Fruit fly (Drosophila melanogaster) whole organism, embryonic: ENCODE results near the gene dsx-c73A.

Source experiments
- B-H2 ChIP-seq: fragments of 200-800 bp; sonication (Bioruptor generic); optimal IDR thresholded peaks from 2 replicates; lab custom pipeline; 2018; ENCODE audit warnings: missing biosample characterization, mild to moderate bottlenecking, missing genetic modification characterization
- CG12155 ChIP-seq: fragments of 200-800 bp; sonication (Bioruptor generic); optimal IDR thresholded peaks from 3 replicates; lab custom pipeline; 2016; ENCODE audit warnings: missing biosample characterization, missing genetic modification characterization
- CG14014 ChIP-seq: fragments of 200-800 bp; sonication (Bioruptor generic); IDR thresholded peaks from 2 replicates; pipeline ENCODE4 v1.3.6; 2022; ENCODE audit warnings: missing biosample characterization, missing genetic modification characterization
- CG14050 ChIP-seq: fragments of 200-800 bp; sonication (Bioruptor generic); IDR thresholded peaks from 3 replicates; pipeline ENCODE4 v1.3.6; 2022; ENCODE audit warnings: missing biosample characterization, missing genetic modification characterization
- CG16779 ChIP-seq: fragments of 200-800 bp; sonication (Bioruptor generic); IDR thresholded peaks from 2 replicates; pipeline ENCODE4 v1.3.6; 2022; ENCODE audit warnings: missing biosample characterization, missing genetic modification characterization
- CG17359 ChIP-seq: fragments of 200-800 bp; sonication (Bioruptor generic); optimal IDR thresholded peaks from 3 replicates; lab custom pipeline; 2018; ENCODE audit warnings: missing biosample characterization, mild to moderate bottlenecking, missing genetic modification characterization, moderate library complexity
- CG18619 ChIP-seq: fragments of 200-800 bp; sonication (Bioruptor generic); optimal IDR thresholded peaks from 3 replicates; lab custom pipeline; 2017; ENCODE audit warnings: missing biosample characterization, mild to moderate bottlenecking, missing genetic modification characterization
- CG2199 ChIP-seq: fragments of 200-800 bp; sonication (Bioruptor generic); IDR thresholded peaks from 3 replicates; pipeline ENCODE4 v1.3.6; 2022; ENCODE audit warnings: missing biosample characterization, missing genetic modification characterization
- CG2202 ChIP-seq: fragments of 200-800 bp; sonication (Bioruptor generic); optimal IDR thresholded peaks from 2 replicates; lab custom pipeline; 2018; ENCODE audit warnings: missing biosample characterization, mild to moderate bottlenecking, missing genetic modification characterization
- CG30020 ChIP-seq: fragments of 200-800 bp; optimal IDR thresholded peaks from 2 replicates; lab custom pipeline; 2019; ENCODE audit warnings: missing biosample characterization, mild to moderate bottlenecking, missing genetic modification characterization, moderate library complexity
- CG30431 ChIP-seq: fragments of 200-800 bp; sonication (Bioruptor generic); optimal IDR thresholded peaks from 2 replicates; lab custom pipeline; 2017; ENCODE audit warnings: missing biosample characterization, missing genetic modification characterization
- CG3065 ChIP-seq: fragments of 200-800 bp; sonication (Bioruptor generic); optimal IDR thresholded peaks from 2 replicates; lab custom pipeline; 2016; ENCODE audit warnings: missing biosample characterization, missing genetic modification characterization
- CG34224 ChIP-seq: fragments of 200-800 bp; sonication (Bioruptor generic); IDR thresholded peaks from 3 replicates; pipeline ENCODE4 v1.3.6; 2022; ENCODE audit warnings: missing biosample characterization, missing genetic modification characterization; ENCODE audit not compliant: partially characterized antibody
- CG34376 ChIP-seq: fragments of 200-800 bp; sonication (Bioruptor generic); optimal IDR thresholded peaks from 2 replicates; lab custom pipeline; 2018; ENCODE audit warnings: missing biosample characterization, mild to moderate bottlenecking, missing genetic modification characterization
- CG4360 ChIP-seq: fragments of 200-800 bp; sonication (Bioruptor generic); IDR thresholded peaks from 2 replicates; pipeline ENCODE4 v1.3.6; 2022; ENCODE audit warnings: missing biosample characterization, missing genetic modification characterization
- CG4854 ChIP-seq: fragments of 200-800 bp; sonication (Bioruptor generic); optimal IDR thresholded peaks from 2 replicates; lab custom pipeline; 2016; ENCODE audit warnings: missing biosample characterization, missing genetic modification characterization, inconsistent platforms
- CG5953 ChIP-seq: fragments of 200-800 bp; sonication (Bioruptor generic); IDR thresholded peaks from 2 replicates; pipeline ENCODE4 v1.3.6; 2022; ENCODE audit warnings: missing biosample characterization, missing genetic modification characterization
- CG6854 ChIP-seq: fragments of 200-800 bp; sonication (Bioruptor generic); optimal IDR thresholded peaks from 3 replicates; lab custom pipeline; 2017; ENCODE audit warnings: missing biosample characterization, mild to moderate bottlenecking, missing genetic modification characterization
- CG7928 ChIP-seq: fragments of 200-800 bp; sonication (Bioruptor generic); optimal IDR thresholded peaks from 2 replicates; lab custom pipeline; 2017; ENCODE audit warnings: missing biosample characterization, mild to moderate bottlenecking, missing genetic modification characterization
- CG8089 ChIP-seq: fragments of 200-800 bp; sonication (Bioruptor generic); optimal IDR thresholded peaks from 3 replicates; lab custom pipeline; 2016; ENCODE audit warnings: missing biosample characterization, missing genetic modification characterization
- CG9215 ChIP-seq: fragments of 200-800 bp; sonication (Bioruptor generic); IDR thresholded peaks from 2 replicates; pipeline ENCODE4 v1.3.6; 2022; ENCODE audit warnings: missing biosample characterization, missing genetic modification characterization
- Chrac-16 ChIP-seq: fragments of 200-800 bp; sonication (Bioruptor generic); optimal IDR thresholded peaks from 3 replicates; lab custom pipeline; 2016; ENCODE audit warnings: missing biosample characterization, missing genetic modification characterization
- Dad ChIP-seq: fragments of 200-800 bp; sonication (Bioruptor generic); optimal IDR thresholded peaks from 3 replicates; lab custom pipeline; 2016; ENCODE audit warnings: missing biosample characterization, missing genetic modification characterization
- Elba2 ChIP-seq: fragments of 200-800 bp; sonication (Bioruptor generic); optimal IDR thresholded peaks from 3 replicates; lab custom pipeline; 2016; ENCODE audit warnings: missing biosample characterization, missing genetic modification characterization
- Hsf ChIP-seq: fragments of 200-800 bp; sonication (Bioruptor generic); optimal IDR thresholded peaks from 3 replicates; lab custom pipeline; 2016; ENCODE audit warnings: missing biosample characterization, missing genetic modification characterization
- NC2α ChIP-seq: fragments of 200-800 bp; sonication (Bioruptor generic); optimal IDR thresholded peaks from 2 replicates; lab custom pipeline; 2016; ENCODE audit warnings: missing biosample characterization, missing genetic modification characterization
- NfI ChIP-seq: fragments of 200-800 bp; sonication (Bioruptor generic); optimal IDR thresholded peaks from 3 replicates; lab custom pipeline; 2018; ENCODE audit warnings: missing biosample characterization, mild to moderate bottlenecking, missing genetic modification characterization, moderate library complexity
- Scr ChIP-seq: fragments of 200-800 bp; sonication (Bioruptor generic); IDR thresholded peaks from 2 replicates; pipeline ENCODE4 v1.3.6; 2022; ENCODE audit warnings: missing biosample characterization, missing genetic modification characterization; ENCODE audit not compliant: partially characterized antibody
- Spps ChIP-seq: fragments of 200-800 bp; sonication (Bioruptor generic); optimal IDR thresholded peaks from 2 replicates; lab custom pipeline; 2018; ENCODE audit warnings: missing biosample characterization, mild to moderate bottlenecking, missing genetic modification characterization
- Stat92E ChIP-seq, 3 experiments: fragments of >200 bp in 2 of 3; fragments of 200-800 bp in 1 of 3; sonication (Bioruptor generic) in 1 of 3; optimal IDR thresholded peaks; 2 replicates each; lab custom pipeline; 2017 to 2019; ENCODE audit warnings: missing biosample characterization in 3 of 3, missing genetic modification characterization in 3 of 3, mild to moderate bottlenecking in 1 of 3, moderate library complexity in 1 of 3
- Xbp1 ChIP-seq: fragments of 200-800 bp; sonication (Bioruptor generic); optimal IDR thresholded peaks from 3 replicates; lab custom pipeline; 2016; ENCODE audit warnings: missing biosample characterization, mild to moderate bottlenecking, missing genetic modification characterization
- ac ChIP-seq: fragments of 200-800 bp; sonication (Bioruptor generic); optimal IDR thresholded peaks from 3 replicates; lab custom pipeline; 2017; ENCODE audit warnings: missing biosample characterization, mild to moderate bottlenecking, missing genetic modification characterization
- bcd ChIP-seq: fragments of 200-800 bp; sonication (Bioruptor generic); optimal IDR thresholded peaks from 2 replicates; lab custom pipeline; 2017; ENCODE audit warnings: missing biosample characterization, mild to moderate bottlenecking, missing genetic modification characterization
- crp ChIP-seq, 2 experiments: fragments of 200-800 bp; sonication (Bioruptor generic); optimal IDR thresholded peaks; 2 replicates in 1 of 2; 3 replicates in 1 of 2; lab custom pipeline; 2017; ENCODE audit warnings: missing biosample characterization in 2 of 2, missing genetic modification characterization in 2 of 2, mild to moderate bottlenecking in 1 of 2, moderate library complexity in 1 of 2
- ewg ChIP-seq: fragments of 200-800 bp; sonication (Bioruptor generic); optimal IDR thresholded peaks from 3 replicates; lab custom pipeline; 2017; ENCODE audit warnings: mild to moderate bottlenecking, missing biosample characterization, missing genetic modification reagents, missing genetic modification characterization
- eyg ChIP-seq: fragments of 200-800 bp; sonication (Bioruptor generic); optimal IDR thresholded peaks from 3 replicates; lab custom pipeline; 2016; ENCODE audit warnings: missing biosample characterization, missing genetic modification characterization
- fd102C ChIP-seq: fragments of 200-800 bp; sonication (Bioruptor generic); optimal IDR thresholded peaks from 2 replicates; lab custom pipeline; 2018; ENCODE audit warnings: missing biosample characterization, mild to moderate bottlenecking, missing genetic modification characterization, moderate library complexity
- ftz-f1 ChIP-seq: fragments of 200-800 bp; sonication (Bioruptor generic); optimal IDR thresholded peaks from 2 replicates; lab custom pipeline; 2016; ENCODE audit warnings: missing biosample characterization, missing genetic modification characterization
- h ChIP-seq: fragments of >200 bp; optimal IDR thresholded peaks from 2 replicates; lab custom pipeline; 2017
- hkb ChIP-seq, 2 experiments: fragments of 200-800 bp in 1 of 2; fragments of >200 bp in 1 of 2; sonication (Bioruptor generic) in 1 of 2; IDR thresholded peaks in 1 of 2; optimal IDR thresholded peaks in 1 of 2; 2 replicates each; pipeline versions ENCODE4 v1.3.6 to Lab custom; 2017 to 2022; ENCODE audit warnings: missing biosample characterization in 1 of 2, missing genetic modification characterization in 1 of 2
- hth ChIP-seq: fragments of >200 bp; optimal IDR thresholded peaks from 2 replicates; lab custom pipeline; 2017; ENCODE audit warnings: inconsistent platforms
- kay ChIP-seq: fragments of 200-800 bp; sonication (Bioruptor generic); optimal IDR thresholded peaks from 2 replicates; lab custom pipeline; 2016; ENCODE audit warnings: missing biosample characterization, missing genetic modification characterization
- psq ChIP-seq: fragments of 200-800 bp; sonication (Bioruptor generic); optimal IDR thresholded peaks from 2 replicates; lab custom pipeline; 2017; ENCODE audit warnings: missing biosample characterization, missing genetic modification characterization
- pzg ChIP-seq: fragments of 200-800 bp; sonication (Bioruptor generic); optimal IDR thresholded peaks from 3 replicates; lab custom pipeline; 2018; ENCODE audit warnings: missing biosample characterization, mild to moderate bottlenecking, missing genetic modification characterization, moderate library complexity
- rib ChIP-seq: fragments of 200-800 bp; sonication (Bioruptor generic); IDR thresholded peaks from 2 replicates; pipeline ENCODE4 v1.3.6; 2022; ENCODE audit warnings: missing biosample characterization, missing genetic modification characterization
- scrt ChIP-seq: fragments of 200-800 bp; sonication (Bioruptor generic); optimal IDR thresholded peaks from 2 replicates; lab custom pipeline; 2018; ENCODE audit warnings: missing biosample characterization, mild to moderate bottlenecking, missing genetic modification characterization, moderate library complexity
- sima ChIP-seq: fragments of 200-800 bp; sonication (Bioruptor generic); optimal IDR thresholded peaks from 2 replicates; lab custom pipeline; 2016; ENCODE audit warnings: missing biosample characterization, missing genetic modification characterization
- sna ChIP-seq: fragments of 200-800 bp; sonication (Bioruptor generic); IDR thresholded peaks from 2 replicates; pipeline ENCODE4 v1.3.6; 2022; ENCODE audit warnings: missing biosample characterization, missing genetic modification characterization; ENCODE audit not compliant: partially characterized antibody
- ssp ChIP-seq: fragments of 200-800 bp; sonication (Bioruptor generic); IDR thresholded peaks from 2 replicates; pipeline ENCODE4 v1.3.6; 2022; ENCODE audit warnings: missing biosample characterization, missing genetic modification characterization
- yki ChIP-seq: fragments of >200 bp; optimal IDR thresholded peaks from 3 replicates; lab custom pipeline; 2018
- z ChIP-seq: fragments of 200-800 bp; sonication (Bioruptor generic); IDR thresholded peaks from 3 replicates; pipeline ENCODE4 v1.3.6; 2022; ENCODE audit warnings: missing biosample characterization, missing genetic modification characterization

The dsx-c73A gene

DNA sequence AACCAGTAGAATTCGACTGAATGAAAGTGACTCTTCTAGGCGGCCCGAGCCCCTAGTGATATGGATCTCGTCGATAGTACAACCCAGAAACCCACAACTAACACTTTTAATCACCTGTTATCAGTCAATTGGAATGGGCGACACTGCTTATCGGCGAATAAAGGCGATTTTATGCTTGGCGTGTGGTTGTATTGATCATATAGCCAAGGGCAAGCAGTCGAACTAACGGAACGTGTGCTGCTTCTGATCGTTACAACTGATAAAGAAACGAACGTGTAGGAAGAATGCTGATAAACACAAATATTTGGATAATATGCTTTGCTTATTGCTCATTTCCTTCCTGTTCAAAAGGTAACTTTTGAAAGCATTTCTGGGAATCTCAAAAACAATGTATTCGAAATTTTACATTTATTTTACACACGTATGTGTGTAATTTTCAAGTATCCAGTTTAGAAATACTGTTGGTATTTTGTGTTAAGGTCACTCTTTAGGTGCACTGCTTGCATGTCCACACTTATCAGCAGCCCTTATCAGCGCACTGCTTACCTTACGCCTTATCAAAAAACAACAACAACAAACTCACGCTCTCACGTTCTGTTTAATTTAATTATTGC, 70.5 kb downstream of the dsx-c73A start, which contains the start of gene Agpat4 (continued):
- TF ChIP-seq CG34376 (GFP tag; lab: Kevin White, UChicago) = peak; percentile 95
- no peak for TF ChIP-seq scrt (GFP tag; lab: Kevin White, UChicago)
- TF ChIP-seq kay (GFP tag; lab: Kevin White, UChicago) = no peak
- TF ChIP-seq hth (lab: Kevin White, UChicago) = no peak
- no peak for TF ChIP-seq Hsf (GFP tag; lab: Kevin White, UChicago)
- no peak for TF ChIP-seq Stat92E (GFP tag; optimal IDR thresholded peaks at IDR 0.05; lab: Kevin White, UChicago)
- TF ChIP-seq yki (lab: Kevin White, UChicago) = no peak
- TF ChIP-seq CG12155 (GFP tag; lab: Kevin White, UChicago) = no peak
- TF ChIP-seq crp (GFP tag; optimal IDR thresholded peaks at IDR 0.05; lab: Kevin White, UChicago) = peak in 1 of 2 experiments; percentile 74
- no peak for TF ChIP-seq rib (GFP tag; lab: Robert Waterston, UW)
- TF ChIP-seq B-H2 (GFP tag; lab: Kevin White, UChicago) = no peak
- no peak for TF ChIP-seq sima (GFP tag; lab: Kevin White, UChicago)
- no peak for TF ChIP-seq CG2199
- peak; percentile 67 for TF ChIP-seq ssp (GFP tag; lab: Robert Waterston, UW)
- no peak for TF ChIP-seq CG16779 (GFP tag; lab: Robert Waterston, UW)
- no peak for TF ChIP-seq CG8089 (GFP tag; lab: Kevin White, UChicago)
- TF ChIP-seq psq = no peak
- TF ChIP-seq CG17359 = no peak
- no peak for TF ChIP-seq CG18619
- TF ChIP-seq fd102C (GFP tag; lab: Kevin White, UChicago) = no peak
- peak; percentile 32 for TF ChIP-seq Scr (GFP tag; lab: Robert Waterston, UW)
- TF ChIP-seq CG34224 (GFP tag; lab: Robert Waterston, UW) = no peak
- TF ChIP-seq NfI (GFP tag; lab: Kevin White, UChicago) = no peak
- no peak for TF ChIP-seq CG5953
- TF ChIP-seq h (lab: Kevin White, UChicago) = no peak
- TF ChIP-seq CG14050 (GFP tag; lab: Robert Waterston, UW) = no peak
- no peak for TF ChIP-seq z (GFP tag; lab: Robert Waterston, UW)
- no peak for TF ChIP-seq Xbp1
- no peak for TF ChIP-seq Chrac-16 (GFP tag; lab: Kevin White, UChicago)
- TF ChIP-seq hkb (optimal IDR thresholded peaks at IDR 0.05; lab: Kevin White, UChicago) = no peak
- no peak for TF ChIP-seq hkb (GFP tag; IDR thresholded peaks at IDR 0.05; lab: Robert Waterston, UW)
- peak; percentile 1 for TF ChIP-seq CG3065 (GFP tag; lab: Kevin White, UChicago)
- TF ChIP-seq Spps (tag; lab: Kevin White, UChicago) = no peak
- no peak for TF ChIP-seq Dad (GFP tag; lab: Kevin White, UChicago)
- TF ChIP-seq ac (GFP tag; lab: Kevin White, UChicago) = no peak
- no peak for TF ChIP-seq CG9215 (GFP tag; lab: Robert Waterston, UW)
- no peak for TF ChIP-seq CG30431 (GFP tag; lab: Kevin White, UChicago)
- no peak for TF ChIP-seq CG2202 (tag; lab: Kevin White, UChicago)
- TF ChIP-seq ftz-f1 (GFP tag; lab: Kevin White, UChicago) = peak; percentile 42
- peak; percentile 7 for TF ChIP-seq bcd (GFP tag; lab: Kevin White, UChicago)
- no peak for TF ChIP-seq NC2α (GFP tag; lab: Kevin White, UChicago)
- TF ChIP-seq ewg = no peak
- TF ChIP-seq CG4360 (GFP tag; lab: Robert Waterston, UW) = peak; percentile 99
- peak; percentile 67 for TF ChIP-seq pzg (GFP tag; lab: Kevin White, UChicago)
- TF ChIP-seq CG6854 = no peak
- no peak for TF ChIP-seq sna (GFP tag; lab: Robert Waterston, UW)
- peak; percentile 71 for TF ChIP-seq Elba2 (GFP tag; lab: Kevin White, UChicago)
- TF ChIP-seq CG4854 (GFP tag; lab: Kevin White, UChicago) = no peak
- no peak for TF ChIP-seq CG7928 (GFP tag; lab: Kevin White, UChicago)
- no peak for TF ChIP-seq eyg (GFP tag; lab: Kevin White, UChicago)
- no peak for TF ChIP-seq CG30020 (tag; lab: Kevin White, UChicago)
- no peak; the same call in 1 of the 2 replicates for TF ChIP-seq CG14014 (GFP tag; lab: Robert Waterston, UW)
